Fruit fly (Drosophila melanogaster) whole organism, embryonic: ENCODE measurements around the gene eys.
A peak's percentile ranks its signal among the peaks of the same experiment; 100 is the strongest.

Experiments
- CG11093 ChIP-seq: fragments of 200-800 bp; sonication (Bioruptor generic); IDR thresholded peaks from 3 replicates; pipeline ENCODE4 v1.3.6; 2022; ENCODE audit warnings: missing biosample characterization, missing genetic modification characterization
- CG11398 ChIP-seq: fragments of 200-800 bp; sonication (Bioruptor generic); optimal IDR thresholded peaks from 2 replicates; lab custom pipeline; 2016; ENCODE audit warnings: missing biosample characterization, missing genetic modification characterization
- CG11695 ChIP-seq: fragments of 200-800 bp; sonication (Bioruptor generic); IDR thresholded peaks from 3 replicates; pipeline ENCODE4 v1.3.6; 2022; ENCODE audit warnings: missing biosample characterization, missing genetic modification characterization
- CG12104 ChIP-seq: fragments of 200-800 bp; sonication (Bioruptor generic); optimal IDR thresholded peaks from 3 replicates; lab custom pipeline; 2016; ENCODE audit warnings: missing biosample characterization, missing genetic modification characterization
- CG13894 ChIP-seq: fragments of 200-800 bp; sonication (Bioruptor generic); optimal IDR thresholded peaks from 3 replicates; lab custom pipeline; 2018; ENCODE audit warnings: missing biosample characterization, mild to moderate bottlenecking, missing genetic modification characterization, moderate library complexity
- CG15479 ChIP-seq: fragments of 200-800 bp; sonication (Bioruptor generic); optimal IDR thresholded peaks from 3 replicates; lab custom pipeline; 2019; ENCODE audit warnings: missing biosample characterization, mild to moderate bottlenecking, missing genetic modification characterization, moderate library complexity
- CG1603 ChIP-seq: fragments of 200-800 bp; sonication (Bioruptor generic); optimal IDR thresholded peaks from 2 replicates; lab custom pipeline; 2019; ENCODE audit warnings: missing biosample characterization, mild to moderate bottlenecking, missing genetic modification characterization, moderate library complexity
- CG16779 ChIP-seq: fragments of 200-800 bp; sonication (Bioruptor generic); IDR thresholded peaks from 2 replicates; pipeline ENCODE4 v1.3.6; 2022; ENCODE audit warnings: missing biosample characterization, missing genetic modification characterization
- CG17328 ChIP-seq: fragments of 200-800 bp; sonication (Bioruptor generic); IDR thresholded peaks from 2 replicates; pipeline ENCODE4 v1.3.6; 2022; ENCODE audit warnings: missing biosample characterization, missing genetic modification characterization
- CG30020 ChIP-seq: fragments of 200-800 bp; optimal IDR thresholded peaks from 2 replicates; lab custom pipeline; 2019; ENCODE audit warnings: missing biosample characterization, mild to moderate bottlenecking, missing genetic modification characterization, moderate library complexity
- CG34224 ChIP-seq: fragments of 200-800 bp; sonication (Bioruptor generic); IDR thresholded peaks from 3 replicates; pipeline ENCODE4 v1.3.6; 2022; ENCODE audit warnings: missing biosample characterization, missing genetic modification characterization; ENCODE audit not compliant: partially characterized antibody
- CG3726 ChIP-seq: fragments of 200-800 bp; sonication (Bioruptor generic); IDR thresholded peaks from 3 replicates; pipeline ENCODE4, ENCODE4 v1.3.6; 2022; ENCODE audit warnings: missing biosample characterization, missing genetic modification characterization
- CG4404 ChIP-seq: fragments of 200-800 bp; sonication (Bioruptor generic); IDR thresholded peaks from 2 replicates; pipeline ENCODE4 v1.3.6; 2022; ENCODE audit warnings: missing biosample characterization, missing genetic modification characterization
- CG4820 ChIP-seq: fragments of 200-800 bp; sonication (Bioruptor generic); optimal IDR thresholded peaks from 3 replicates; lab custom pipeline; 2016; ENCODE audit warnings: missing biosample characterization, missing genetic modification characterization
- CG5245 ChIP-seq: fragments of 200-800 bp; sonication (Bioruptor generic); optimal IDR thresholded peaks from 3 replicates; lab custom pipeline; 2016; ENCODE audit warnings: missing biosample characterization, missing genetic modification characterization
- CG6654 ChIP-seq: fragments of 200-800 bp; sonication (Bioruptor generic); optimal IDR thresholded peaks from 2 replicates; lab custom pipeline; 2017; ENCODE audit warnings: missing biosample characterization, mild to moderate bottlenecking, missing genetic modification characterization
- CG6813 ChIP-seq: fragments of 200-800 bp; sonication (Bioruptor generic); optimal IDR thresholded peaks from 2 replicates; lab custom pipeline; 2017; ENCODE audit warnings: missing biosample characterization, missing genetic modification characterization, mild to moderate bottlenecking, moderate library complexity, missing genetic modification reagents
- CG7357 ChIP-seq: fragments of 200-800 bp; sonication (Bioruptor generic); IDR thresholded peaks from 3 replicates; pipeline ENCODE4 v1.3.6; 2022; ENCODE audit warnings: missing biosample characterization, missing genetic modification characterization
- CG7745 ChIP-seq: fragments of 200-800 bp; sonication (Bioruptor generic); optimal IDR thresholded peaks from 2 replicates; lab custom pipeline; 2018; ENCODE audit warnings: missing biosample characterization, mild to moderate bottlenecking, missing genetic modification characterization, moderate library complexity
- CG8089 ChIP-seq: fragments of 200-800 bp; sonication (Bioruptor generic); optimal IDR thresholded peaks from 3 replicates; lab custom pipeline; 2016; ENCODE audit warnings: missing biosample characterization, missing genetic modification characterization
- CG8944 ChIP-seq: fragments of 200-800 bp; sonication (Bioruptor generic); optimal IDR thresholded peaks from 3 replicates; lab custom pipeline; 2016; ENCODE audit warnings: missing biosample characterization, missing genetic modification characterization
- H15 ChIP-seq: fragments of 200-800 bp; sonication (Bioruptor generic); IDR thresholded peaks from 3 replicates; pipeline ENCODE4 v1.3.6; 2022; ENCODE audit warnings: missing biosample characterization, missing genetic modification characterization
- Hr78 ChIP-seq, 2 experiments: fragments of 200-800 bp in 1 of 2; fragments of >200 bp in 1 of 2; sonication (Bioruptor generic) in 1 of 2; optimal IDR thresholded peaks; 2 replicates each; lab custom pipeline; 2017 to 2019; ENCODE audit warnings: missing biosample characterization in 2 of 2, missing genetic modification characterization in 2 of 2, mild to moderate bottlenecking in 1 of 2, moderate library complexity in 1 of 2
- Mad ChIP-seq: fragments of 200-800 bp; sonication (Bioruptor generic); optimal IDR thresholded peaks from 2 replicates; lab custom pipeline; 2016; ENCODE audit warnings: missing biosample characterization, missing genetic modification characterization
- Myb ChIP-seq: fragments of 200-800 bp; sonication (Bioruptor generic); optimal IDR thresholded peaks from 2 replicates; lab custom pipeline; 2016; ENCODE audit warnings: missing biosample characterization, missing genetic modification characterization
- PHDP ChIP-seq: fragments of 200-800 bp; sonication (Bioruptor generic); optimal IDR thresholded peaks from 3 replicates; lab custom pipeline; 2018; ENCODE audit warnings: missing biosample characterization, mild to moderate bottlenecking, missing genetic modification characterization, moderate library complexity
- Trl ChIP-seq, 3 experiments: fragments of >200 bp in 2 of 3; fragments of 200-800 bp in 1 of 3; sonication (Bioruptor generic) in 1 of 3; optimal IDR thresholded peaks; 2 replicates in 1 of 3; 3 replicates in 2 of 3; lab custom pipeline; 2016 to 2017; ENCODE audit warnings: missing biosample characterization in 1 of 3, missing genetic modification characterization in 1 of 3
- bcd ChIP-seq: fragments of 200-800 bp; sonication (Bioruptor generic); optimal IDR thresholded peaks from 2 replicates; lab custom pipeline; 2017; ENCODE audit warnings: missing biosample characterization, mild to moderate bottlenecking, missing genetic modification characterization
- dati ChIP-seq: fragments of 200-800 bp; sonication (Bioruptor generic); IDR thresholded peaks from 2 replicates; pipeline ENCODE4 v1.3.6; 2022; ENCODE audit warnings: missing biosample characterization, missing genetic modification characterization
- ftz-f1 ChIP-seq: fragments of 200-800 bp; sonication (Bioruptor generic); optimal IDR thresholded peaks from 2 replicates; lab custom pipeline; 2016; ENCODE audit warnings: missing biosample characterization, missing genetic modification characterization
- hkb ChIP-seq, 2 experiments: fragments of 200-800 bp in 1 of 2; fragments of >200 bp in 1 of 2; sonication (Bioruptor generic) in 1 of 2; IDR thresholded peaks in 1 of 2; optimal IDR thresholded peaks in 1 of 2; 2 replicates each; pipeline versions ENCODE4 v1.3.6 to Lab custom; 2017 to 2022; ENCODE audit warnings: missing biosample characterization in 1 of 2, missing genetic modification characterization in 1 of 2
- inv ChIP-seq: fragments of 200-800 bp; sonication (Bioruptor generic); IDR thresholded peaks from 2 replicates; pipeline ENCODE4 v1.3.6; 2022; ENCODE audit warnings: missing biosample characterization, missing genetic modification characterization; ENCODE audit not compliant: partially characterized antibody
- lab ChIP-seq: fragments of 200-800 bp; sonication (Bioruptor generic); optimal IDR thresholded peaks from 3 replicates; lab custom pipeline; 2017; ENCODE audit warnings: missing biosample characterization, missing genetic modification characterization, mild to moderate bottlenecking, moderate library complexity, missing genetic modification reagents
- lola ChIP-seq, 3 experiments: fragments of >200 bp in 2 of 3; fragments of 200-800 bp in 1 of 3; sonication (Bioruptor generic) in 1 of 3; optimal IDR thresholded peaks; 2 replicates each; lab custom pipeline; 2017 to 2019; ENCODE audit warnings: missing biosample characterization in 3 of 3, missing genetic modification characterization in 3 of 3, mild to moderate bottlenecking in 1 of 3, moderate library complexity in 1 of 3
- org-1 ChIP-seq: fragments of 200-800 bp; sonication (Bioruptor generic); optimal IDR thresholded peaks from 2 replicates; lab custom pipeline; 2017; ENCODE audit warnings: missing biosample characterization, missing genetic modification characterization
- pan ChIP-seq, 4 experiments: fragments of >200 bp in 3 of 4; fragments of 200-800 bp in 1 of 4; sonication (Bioruptor generic) in 1 of 4; optimal IDR thresholded peaks in 3 of 4; IDR thresholded peaks in 1 of 4; 2 replicates each; pipeline versions ENCODE4 v1.3.6 to Lab custom; 2017 to 2022; ENCODE audit warnings: missing biosample characterization in 2 of 4, missing genetic modification characterization in 2 of 4, mixed read lengths in 1 of 4
- pho ChIP-seq: fragments of 200-800 bp; sonication (Bioruptor generic); optimal IDR thresholded peaks from 2 replicates; lab custom pipeline; 2016; ENCODE audit warnings: missing biosample characterization, missing genetic modification characterization
- ranshi ChIP-seq: fragments of 200-800 bp; sonication (Bioruptor generic); IDR thresholded peaks from 2 replicates; pipeline ENCODE4 v1.3.6; 2022; ENCODE audit warnings: missing biosample characterization, missing genetic modification characterization
- seq ChIP-seq: fragments of 200-800 bp; sonication (Bioruptor generic); IDR thresholded peaks from 2 replicates; pipeline ENCODE4 v1.3.6; 2022; ENCODE audit warnings: missing biosample characterization, missing genetic modification characterization
- tio ChIP-seq: fragments of 200-800 bp; sonication (Bioruptor generic); optimal IDR thresholded peaks from 2 replicates; lab custom pipeline; 2017; ENCODE audit warnings: missing biosample characterization, missing genetic modification characterization, inconsistent platforms
- trem ChIP-seq: fragments of 200-800 bp; optimal IDR thresholded peaks from 3 replicates; lab custom pipeline; 2019; ENCODE audit warnings: missing biosample characterization, mild to moderate bottlenecking, missing genetic modification characterization, moderate library complexity
- twi ChIP-seq: fragments of 200-800 bp; optimal IDR thresholded peaks from 2 replicates; lab custom pipeline; 2019; ENCODE audit warnings: missing biosample characterization, mild to moderate bottlenecking, missing genetic modification characterization, moderate library complexity
- wor ChIP-seq: fragments of 200-800 bp; sonication (Bioruptor generic); IDR thresholded peaks from 2 replicates; pipeline ENCODE4 v1.3.6; 2022; ENCODE audit warnings: missing biosample characterization, missing genetic modification characterization
- zen ChIP-seq: fragments of 200-800 bp; sonication (Bioruptor generic); optimal IDR thresholded peaks from 3 replicates; lab custom pipeline; 2018; ENCODE audit warnings: missing biosample characterization, mild to moderate bottlenecking, missing genetic modification characterization, moderate library complexity
- zfh1 ChIP-seq: fragments of 200-800 bp; sonication (Bioruptor generic); IDR thresholded peaks from 3 replicates; pipeline ENCODE4 v1.3.6; 2022; ENCODE audit warnings: missing biosample characterization, missing genetic modification characterization

eys gene

dm6 chr2L:2375655-2376417, 64.4 kb downstream of the eys start, which contains the start of gene Atxn7 (continued):
- TF ChIP-seq Hr78 (GFP tag; optimal IDR thresholded peaks at IDR 0.05; lab: Kevin White, UChicago) (no peak), tio (GFP tag; lab: Kevin White, UChicago) (peak; percentile 15), trem (tag; lab: Kevin White, UChicago) (peak; percentile 77), ftz-f1 (GFP tag; lab: Kevin White, UChicago) (no peak), lab (GFP tag; lab: Kevin White, UChicago) (peak; percentile 81)

dm6 chr2L:2376418-2376702, 64.9 kb downstream of the eys start:
- TF ChIP-seq zfh1 (GFP tag; lab: Robert Waterston, UW) (0 out of 3 replicates have a peak, but pooled peaks have one; percentile 33), CG11695 (peak; percentile 15; the same call in 1 of the 3 replicates), CG8944 (GFP tag; lab: Kevin White, UChicago) (no peak), CG6813 (peak; percentile 23), CG16779 (GFP tag; lab: Robert Waterston, UW) (0 out of 2 replicates have a peak, but pooled peaks have one; percentile 11), CG1603 (tag; lab: Kevin White, UChicago) (peak; percentile 2), CG12104 (no peak), inv (GFP tag; lab: Robert Waterston, UW) (no peak)

- peak; percentile 90 for TF ChIP-seq CG7357 (GFP tag; lab: Robert Waterston, UW)
- peak; percentile 95 for TF ChIP-seq H15
- TF ChIP-seq lola (GFP tag; optimal IDR thresholded peaks at IDR 0.05; lab: Kevin White, UChicago) = peak in 1 of 3 experiments; percentile 93
- peak; percentile 96 for TF ChIP-seq zen
- TF ChIP-seq CG4404 (GFP tag; lab: Robert Waterston, UW) = peak; percentile 96
- TF ChIP-seq hkb (optimal IDR thresholded peaks at IDR 0.05; lab: Kevin White, UChicago) = no peak
- TF ChIP-seq hkb (GFP tag; IDR thresholded peaks at IDR 0.05; lab: Robert Waterston, UW) = peak; percentile 96
- TF ChIP-seq CG3726 = peak; percentile 95
- TF ChIP-seq seq (GFP tag; lab: Robert Waterston, UW) = peak; percentile 94
- TF ChIP-seq twi (tag; lab: Kevin White, UChicago) = peak; percentile 90
- no peak for TF ChIP-seq CG34224 (GFP tag; lab: Robert Waterston, UW)
- peak; percentile 70 for TF ChIP-seq CG6654 (GFP tag; lab: Kevin White, UChicago)
- TF ChIP-seq pan (optimal IDR thresholded peaks at IDR 0.05; lab: Kevin White, UChicago) = no peak
- peak in 1 of 2 experiments; percentile 98 for TF ChIP-seq pan (GFP tag; optimal IDR thresholded peaks at IDR 0.05 in 1 of 2, IDR thresholded peaks at IDR 0.05 in 1 of 2)
- no peak for TF ChIP-seq CG11398 (GFP tag; lab: Kevin White, UChicago)
- peak; percentile 83 for TF ChIP-seq org-1 (GFP tag; lab: Kevin White, UChicago)
- peak; percentile 91 for TF ChIP-seq CG4820
- TF ChIP-seq bcd = peak; percentile 96
- no peak for TF ChIP-seq CG7745
- no peak for TF ChIP-seq Trl (optimal IDR thresholded peaks at IDR 0.05; lab: Kevin White, UChicago)
- TF ChIP-seq Trl (GFP tag; optimal IDR thresholded peaks at IDR 0.05; lab: Kevin White, UChicago) = peak; percentile 59
- TF ChIP-seq CG11093 (GFP tag; lab: Robert Waterston, UW) = peak; percentile 96
- peak; percentile 85 for TF ChIP-seq CG13894 (tag; lab: Kevin White, UChicago)
- TF ChIP-seq Mad = peak; percentile 71
- TF ChIP-seq Myb (GFP tag; lab: Kevin White, UChicago) = peak; percentile 95
- TF ChIP-seq ranshi = peak; percentile 97
- TF ChIP-seq CG30020 (tag; lab: Kevin White, UChicago) = peak; percentile 76
- peak; percentile 27 for TF ChIP-seq CG15479 (GFP tag; lab: Kevin White, UChicago)
- peak; percentile 99 for TF ChIP-seq CG17328
- TF ChIP-seq dati (GFP tag; lab: Robert Waterston, UW) = peak; percentile 95
- peak; percentile 76 for TF ChIP-seq pho (GFP tag; lab: Kevin White, UChicago)
- peak; percentile 95 for TF ChIP-seq PHDP (tag; lab: Kevin White, UChicago)
- TF ChIP-seq wor = peak; percentile 96
- peak; percentile 85 for TF ChIP-seq CG5245
- peak; percentile 63 for TF ChIP-seq CG8089
These were observed 69.3 kb downstream of the eys start, which contains the start of gene Eogt for dm6 chr2L:2380805-2381204. TSS of gene Eogt (plus strand) at chr2L:2381097.
